Worm (Caenorhabditis elegans) whole organism, L1 larva: ENCODE results near the gene F10E9.1.

Experiments used
- ces-1 ChIP-seq: fragments of 150-350 bp; optimal IDR thresholded peaks from 2 replicates; lab custom pipeline; 2014; ENCODE audit warnings: missing biosample characterization, missing genetic modification reagents, missing genetic modification characterization
- lin-35 ChIP-seq, 2 experiments: fragments of 150-350 bp; optimal IDR thresholded peaks; 2 replicates each; lab custom pipeline; 2014; ENCODE audit warnings: missing biosample characterization in 2 of 2, missing genetic modification characterization in 2 of 2, missing genetic modification reagents in 2 of 2
- lsy-2 ChIP-seq, 2 experiments: fragments of 150-350 bp; optimal IDR thresholded peaks; 2 replicates each; lab custom pipeline; 2014; ENCODE audit warnings: missing biosample characterization in 2 of 2, missing genetic modification characterization in 2 of 2
- nhr-20 ChIP-seq: sonication (generic microtip); optimal IDR thresholded peaks from 2 replicates; lab custom pipeline; 2016; ENCODE audit warnings: mild to moderate bottlenecking, missing genetic modification characterization, missing compliant biosample characterization
- nhr-28 ChIP-seq: fragments of 150-350 bp; optimal IDR thresholded peaks from 2 replicates; lab custom pipeline; 2014; ENCODE audit warnings: missing biosample characterization, missing genetic modification characterization
- pqm-1 ChIP-seq: sonication (generic microtip); optimal IDR thresholded peaks from 3 replicates; lab custom pipeline; 2017; ENCODE audit warnings: missing biosample characterization, missing genetic modification characterization
- unc-62 ChIP-seq: fragments of 150-350 bp; optimal IDR thresholded peaks from 2 replicates; lab custom pipeline; 2014; ENCODE audit warnings: missing biosample characterization, missing genetic modification reagents, missing genetic modification characterization

DNA sequence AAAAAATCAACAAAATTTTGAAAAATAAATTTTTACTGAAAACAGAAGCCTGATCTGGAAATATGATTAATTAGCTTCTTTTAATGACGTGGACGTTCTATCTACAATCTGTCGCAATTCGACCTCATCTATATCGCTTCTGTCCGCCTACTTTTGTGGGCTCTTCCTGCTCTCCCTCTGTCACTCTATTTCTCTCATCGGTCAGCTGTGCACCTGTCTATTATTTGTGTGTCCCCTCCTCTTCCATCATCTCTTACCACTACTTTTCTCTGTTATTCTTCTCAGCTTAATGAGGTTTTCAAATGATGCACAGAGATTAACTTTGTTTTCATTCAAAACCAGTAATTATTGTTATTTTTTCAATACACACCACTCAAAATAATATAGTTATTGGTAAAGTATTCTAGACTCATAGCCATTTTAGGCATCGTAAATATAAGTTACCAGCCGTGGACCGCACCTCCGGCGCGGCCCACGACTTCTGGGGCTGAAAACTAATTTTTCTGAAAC is 23.8 kb upstream of the F10E9.1 start:
- no peak for TF ChIP-seq nhr-20 (tag; lab: Kevin White, UChicago)
- TF ChIP-seq unc-62 (GFP tag; lab: Kevin White, UChicago) = no peak
- TF ChIP-seq nhr-28 (tag; lab: Kevin White, UChicago) = no peak
- TF ChIP-seq ces-1 (GFP tag; lab: Kevin White, UChicago) = no peak
- TF ChIP-seq pqm-1 (tag; lab: Kevin White, UChicago) = no peak
- TF ChIP-seq lsy-2 (tag; optimal IDR thresholded peaks at IDR 0.05; lab: Kevin White, UChicago) = no peak
- TF ChIP-seq lin-35 (GFP tag; optimal IDR thresholded peaks at IDR 0.05; lab: Kevin White, UChicago) = no peak
